Worm (Caenorhabditis elegans) whole organism, young adult: Measurements from ENCODE around the gene F18A12.7.

Experiments
- B0019.2 ChIP-seq: fragments of 200-800 bp; sonication (Bioruptor generic); conservative IDR thresholded peaks from 2 replicates; pipeline ENCODE4 v1.3.6; 2022; ENCODE audit warnings: missing genetic modification reagents, missing genetic modification characterization, missing compliant biosample characterization
- B0336.3 ChIP-seq: fragments of 200-800 bp; sonication (Bioruptor generic); IDR thresholded peaks from 2 replicates; pipeline ENCODE4 v1.3.6; 2022; ENCODE audit warnings: missing genetic modification characterization, missing compliant biosample characterization
- D2030.7 ChIP-seq: fragments of 200-800 bp; sonication (Bioruptor generic); IDR thresholded peaks from 2 replicates; pipeline ENCODE4 v1.3.6; 2022; ENCODE audit warnings: missing genetic modification reagents, missing genetic modification characterization, missing compliant biosample characterization
- F22D6.2 ChIP-seq: sonication (generic microtip); optimal IDR thresholded peaks from 2 replicates; lab custom pipeline; 2016; ENCODE audit warnings: mild to moderate bottlenecking, missing genetic modification characterization, missing compliant biosample characterization
- F37B4.10 ChIP-seq: fragments of 200-800 bp; sonication (Bioruptor generic); IDR thresholded peaks from 2 replicates; pipeline ENCODE4 v1.3.6; 2022; ENCODE audit warnings: missing genetic modification characterization, missing compliant biosample characterization
- F52B5.7 ChIP-seq: sonication (generic microtip); optimal IDR thresholded peaks from 2 replicates; lab custom pipeline; 2016; ENCODE audit warnings: mild to moderate bottlenecking, missing genetic modification characterization, missing compliant biosample characterization
- F55B11.4 ChIP-seq: sonication (generic microtip); optimal IDR thresholded peaks from 2 replicates; lab custom pipeline; 2016; ENCODE audit warnings: missing compliant biosample characterization, missing genetic modification characterization, borderline replicate concordance; ENCODE audit not compliant: insufficient read depth
- K11D2.4 ChIP-seq: fragments of 200-800 bp; sonication (Bioruptor generic); IDR thresholded peaks from 2 replicates; pipeline ENCODE4 v1.3.6; 2022; ENCODE audit warnings: missing genetic modification reagents, missing genetic modification characterization, missing compliant biosample characterization
- K12H6.12 ChIP-seq: fragments of 200-800 bp; sonication (Bioruptor generic); optimal IDR thresholded peaks from 2 replicates; lab custom pipeline; 2018; ENCODE audit warnings: mild to moderate bottlenecking, missing genetic modification characterization, missing compliant biosample characterization
- T26A5.8 ChIP-seq: sonication (generic microtip); optimal IDR thresholded peaks from 2 replicates; lab custom pipeline; 2016; ENCODE audit warnings: missing genetic modification characterization, missing compliant biosample characterization
- Y56A3A.18 ChIP-seq: fragments of 200-800 bp; sonication (Bioruptor generic); IDR thresholded peaks from 2 replicates; pipeline ENCODE4 v1.3.6; 2022; ENCODE audit warnings: missing genetic modification reagents, missing genetic modification characterization, missing compliant biosample characterization
- ama-1 ChIP-seq, 3 experiments: fragments of 150-350 bp in 1 of 3; sonication (generic microtip) in 2 of 3; optimal IDR thresholded peaks; 2 replicates each; lab custom pipeline; 2014 to 2018; ENCODE audit warnings: missing biosample characterization in 2 of 3, missing genetic modification characterization in 2 of 3, missing genetic modification reagents in 2 of 3
- atf-7 ChIP-seq: sonication (generic microtip); optimal IDR thresholded peaks from 2 replicates; lab custom pipeline; 2017; ENCODE audit warnings: mild to moderate bottlenecking, missing genetic modification characterization, missing compliant biosample characterization
- athp-1 ChIP-seq: sonication (generic microtip); optimal IDR thresholded peaks from 2 replicates; lab custom pipeline; 2017; ENCODE audit warnings: mild to moderate bottlenecking, missing genetic modification characterization, missing compliant biosample characterization
- attf-6 ChIP-seq: fragments of 200-800 bp; sonication (Bioruptor generic); IDR thresholded peaks from 2 replicates; pipeline ENCODE4 v1.3.6; 2022; ENCODE audit warnings: missing genetic modification reagents, missing genetic modification characterization, missing compliant biosample characterization
- cebp-2 ChIP-seq: fragments of 200-800 bp; sonication (Bioruptor generic); IDR thresholded peaks from 2 replicates; pipeline ENCODE4 v1.3.6; 2022; ENCODE audit warnings: missing genetic modification characterization, missing compliant biosample characterization
- ceh-100 ChIP-seq: fragments of 200-800 bp; sonication (Bioruptor generic); IDR thresholded peaks from 2 replicates; pipeline ENCODE4 v1.3.6; 2022; ENCODE audit warnings: missing genetic modification reagents, missing genetic modification characterization, missing compliant biosample characterization
- ceh-40 ChIP-seq: fragments of 200-800 bp; sonication (Bioruptor generic); IDR thresholded peaks from 2 replicates; pipeline ENCODE4 v1.3.6; 2022; ENCODE audit warnings: missing genetic modification characterization, missing compliant biosample characterization
- dpl-1 ChIP-seq: fragments of 150-350 bp; optimal IDR thresholded peaks from 2 replicates; lab custom pipeline; 2014; ENCODE audit warnings: missing biosample characterization, missing genetic modification reagents, missing genetic modification characterization
- egl-44 ChIP-seq: fragments of 200-800 bp; sonication (Bioruptor generic); IDR thresholded peaks from 2 replicates; pipeline ENCODE4 v1.3.6; 2022; ENCODE audit warnings: missing genetic modification reagents, missing genetic modification characterization, missing compliant biosample characterization
- ekl-4 ChIP-seq: fragments of 200-800 bp; sonication (Bioruptor generic); IDR thresholded peaks from 2 replicates; pipeline ENCODE4 v1.3.6; 2022; ENCODE audit warnings: missing genetic modification reagents, missing genetic modification characterization, missing compliant biosample characterization
- him-1 ChIP-seq: sonication (generic microtip); optimal IDR thresholded peaks from 2 replicates; lab custom pipeline; 2016; ENCODE audit warnings: missing genotype, missing genetic modification reagents, missing genetic modification characterization, missing compliant biosample characterization
- hlh-12 ChIP-seq: sonication (generic microtip); optimal IDR thresholded peaks from 2 replicates; lab custom pipeline; 2016; ENCODE audit warnings: missing genetic modification characterization, missing compliant biosample characterization
- hrde-1 ChIP-seq: sonication (generic microtip); optimal IDR thresholded peaks from 2 replicates; lab custom pipeline; 2016; ENCODE audit warnings: missing genetic modification characterization, mild to moderate bottlenecking, missing compliant biosample characterization, moderate library complexity, missing genotype, missing genetic modification reagents, borderline replicate concordance
- lag-1 ChIP-seq: fragments of 200-800 bp; sonication (Bioruptor generic); IDR thresholded peaks from 2 replicates; pipeline ENCODE4 v1.3.6; 2022; ENCODE audit warnings: missing genetic modification reagents, missing genetic modification characterization, missing compliant biosample characterization
- let-526 ChIP-seq: fragments of 200-800 bp; sonication (Bioruptor generic); IDR thresholded peaks from 2 replicates; pipeline ENCODE4 v1.3.6; 2022; ENCODE audit warnings: missing genetic modification reagents, missing genetic modification characterization, missing compliant biosample characterization
- let-607 ChIP-seq, 2 experiments: fragments of 200-800 bp in 1 of 2; sonication (Bioruptor generic) in 1 of 2; sonication (generic microtip) in 1 of 2; optimal IDR thresholded peaks; 2 replicates each; lab custom pipeline; 2016 to 2018; ENCODE audit warnings: mild to moderate bottlenecking in 2 of 2, missing compliant biosample characterization in 2 of 2, missing genetic modification characterization in 2 of 2, moderate library complexity in 2 of 2, missing genotype in 1 of 2
- lin-35 ChIP-seq, 3 experiments: fragments of 150-350 bp in 2 of 3; sonication (generic microtip) in 1 of 3; optimal IDR thresholded peaks; 2 replicates each; lab custom pipeline; 2014 to 2018; ENCODE audit warnings: missing biosample characterization in 3 of 3, missing genetic modification characterization in 3 of 3, missing genetic modification reagents in 3 of 3
- lin-40 ChIP-seq: sonication (generic microtip); optimal IDR thresholded peaks from 2 replicates; lab custom pipeline; 2016; ENCODE audit warnings: missing genetic modification characterization, mild to moderate bottlenecking, missing compliant biosample characterization, missing genotype, missing genetic modification reagents
- lsl-1 ChIP-seq: fragments of 200-800 bp; sonication (Bioruptor generic); optimal IDR thresholded peaks from 2 replicates; lab custom pipeline; 2018; ENCODE audit warnings: mild to moderate bottlenecking, missing genetic modification characterization, moderate library complexity, missing compliant biosample characterization
- lsy-27 ChIP-seq: sonication (generic microtip); optimal IDR thresholded peaks from 2 replicates; lab custom pipeline; 2017; ENCODE audit warnings: missing genetic modification characterization, mild to moderate bottlenecking, missing compliant biosample characterization, antibody characterized with exemption, missing genotype, borderline replicate concordance; ENCODE audit not compliant: insufficient read depth
- madf-3 ChIP-seq: fragments of 200-800 bp; sonication (Bioruptor generic); IDR thresholded peaks from 2 replicates; pipeline ENCODE4 v1.3.6; 2022; ENCODE audit warnings: missing genetic modification reagents, missing genetic modification characterization, missing compliant biosample characterization
- mel-28 ChIP-seq: sonication (generic microtip); optimal IDR thresholded peaks from 2 replicates; lab custom pipeline; 2016; ENCODE audit warnings: borderline replicate concordance, mild to moderate bottlenecking, missing genetic modification characterization, missing compliant biosample characterization
- mes-4 ChIP-seq: sonication (generic microtip); optimal IDR thresholded peaks from 2 replicates; lab custom pipeline; 2016; ENCODE audit warnings: missing genotype, missing genetic modification characterization, missing compliant biosample characterization
- mxl-1 ChIP-seq: sonication (generic microtip); optimal IDR thresholded peaks from 2 replicates; lab custom pipeline; 2016; ENCODE audit warnings: missing genetic modification characterization, missing compliant biosample characterization
- nfya-2 ChIP-seq: fragments of 200-800 bp; sonication (Bioruptor generic); IDR thresholded peaks from 2 replicates; pipeline ENCODE4 v1.3.6; 2022; ENCODE audit warnings: missing genetic modification reagents, missing genetic modification characterization, missing compliant biosample characterization
- nhr-90 ChIP-seq: sonication (generic microtip); optimal IDR thresholded peaks from 2 replicates; lab custom pipeline; 2016; ENCODE audit warnings: missing genotype, mild to moderate bottlenecking, missing genetic modification characterization, missing compliant biosample characterization
- snpc-1.1 ChIP-seq: sonication (generic microtip); optimal IDR thresholded peaks from 2 replicates; lab custom pipeline; 2017; ENCODE audit warnings: missing genetic modification characterization, mild to moderate bottlenecking, missing compliant biosample characterization, antibody characterized with exemption, moderate library complexity, missing genotype, missing genetic modification reagents; ENCODE audit not compliant: insufficient read depth
- snpc-1.3 ChIP-seq: sonication (generic microtip); optimal IDR thresholded peaks from 2 replicates; lab custom pipeline; 2017; ENCODE audit warnings: missing genetic modification characterization, mild to moderate bottlenecking, missing compliant biosample characterization, antibody characterized with exemption, moderate library complexity, missing genotype, missing genetic modification reagents; ENCODE audit not compliant: insufficient read depth
- somi-1 ChIP-seq: fragments of 200-800 bp; sonication (Bioruptor generic); optimal IDR thresholded peaks from 2 replicates; lab custom pipeline; 2018; ENCODE audit warnings: mild to moderate bottlenecking, missing genetic modification characterization, missing compliant biosample characterization
- tlf-1 ChIP-seq: fragments of 200-800 bp; sonication (Bioruptor generic); optimal IDR thresholded peaks from 2 replicates; lab custom pipeline; 2018; ENCODE audit warnings: mild to moderate bottlenecking, missing genetic modification characterization, missing compliant biosample characterization
- unc-130 ChIP-seq: sonication (generic microtip); optimal IDR thresholded peaks from 2 replicates; lab custom pipeline; 2016; ENCODE audit warnings: missing genetic modification reagents, missing genetic modification characterization, missing compliant biosample characterization
- unc-62 ChIP-seq: fragments of 150-350 bp; optimal IDR thresholded peaks from 2 replicates; lab custom pipeline; 2014; ENCODE audit warnings: missing biosample characterization, missing genetic modification reagents, missing genetic modification characterization
- zfh-2 ChIP-seq: fragments of 200-800 bp; sonication (Bioruptor generic); conservative IDR thresholded peaks from 2 replicates; pipeline ENCODE4 v1.3.6; 2022; ENCODE audit warnings: missing genetic modification reagents, missing genetic modification characterization, missing compliant biosample characterization
- ztf-26 ChIP-seq: sonication (generic microtip); optimal IDR thresholded peaks from 2 replicates; lab custom pipeline; 2017; ENCODE audit warnings: missing genetic modification characterization, missing compliant biosample characterization
- ztf-3 ChIP-seq: fragments of 200-800 bp; sonication (Bioruptor generic); optimal IDR thresholded peaks from 2 replicates; lab custom pipeline; 2018; ENCODE audit warnings: mild to moderate bottlenecking, missing genetic modification characterization, missing compliant biosample characterization
- ztf-6 ChIP-seq: fragments of 200-800 bp; sonication (Bioruptor generic); IDR thresholded peaks from 2 replicates; pipeline ENCODE4 v1.3.6; 2022; ENCODE audit warnings: missing genetic modification reagents, missing genetic modification characterization, missing compliant biosample characterization

The F18A12.7 gene

DNA sequence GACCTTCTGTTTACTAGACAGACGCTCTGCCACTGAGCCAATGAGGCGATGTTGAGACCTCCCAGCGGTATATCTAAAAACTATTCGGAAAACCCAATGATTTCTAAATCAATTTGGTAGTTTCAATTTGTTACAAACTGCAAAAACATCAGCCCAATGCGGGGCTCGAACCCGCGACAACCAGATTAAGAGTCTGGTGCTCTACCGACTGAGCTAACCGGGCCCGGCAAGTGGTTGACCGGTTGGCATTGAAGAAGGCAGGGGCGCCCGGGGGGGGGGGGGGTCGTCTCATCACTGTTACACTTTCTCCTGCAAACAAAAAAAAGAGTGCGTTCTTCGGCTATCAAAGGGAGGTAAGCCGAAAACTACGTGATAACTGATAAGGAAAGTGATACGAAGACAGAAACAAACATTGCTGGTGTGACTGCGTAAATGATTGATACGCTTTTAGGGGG is 25.0 kb upstream of the F18A12.7 start (continued):
- no peak for TF ChIP-seq F37B4.10 (GFP tag; lab: Robert Waterston, UW)
- TF ChIP-seq unc-62 (GFP tag; lab: Kevin White, UChicago): no peak
- peak; percentile 76; the same call in 1 of the 2 replicates for TF ChIP-seq ceh-40 (GFP tag; lab: Robert Waterston, UW)
- peak; percentile 68 for TF ChIP-seq somi-1 (GFP tag; lab: Kevin White, UChicago)
- 0 out of 2 replicates have a peak, but pooled peaks have one; percentile 39 for TF ChIP-seq attf-6 (GFP tag; lab: Robert Waterston, UW)
- peak; percentile 92 for TF ChIP-seq zfh-2
- peak; percentile 57 for TF ChIP-seq ztf-3 (GFP tag; lab: Kevin White, UChicago)
- TF ChIP-seq K12H6.12: peak; percentile 44
- TF ChIP-seq nfya-2 (GFP tag; lab: Robert Waterston, UW): no peak
- no peak for TF ChIP-seq dpl-1
- peak; percentile 81; the same call in 1 of the 2 replicates for TF ChIP-seq egl-44 (GFP tag; lab: Robert Waterston, UW)
- peak; percentile 52 for TF ChIP-seq T26A5.8 (tag; lab: Kevin White, UChicago)
- no peak for TF ChIP-seq madf-3 (GFP tag; lab: Robert Waterston, UW)
- 0 out of 2 replicates have a peak, but pooled peaks have one; percentile 46 for TF ChIP-seq cebp-2 (GFP tag; lab: Robert Waterston, UW)
- no peak for TF ChIP-seq lin-40 (tag; lab: Kevin White, UChicago)
- peak; percentile 40 for TF ChIP-seq mes-4 (tag; lab: Kevin White, UChicago)
- TF ChIP-seq let-526 (GFP tag; lab: Robert Waterston, UW): peak; percentile 40; the same call in 1 of the 2 replicates
- peak; percentile 87 for TF ChIP-seq Y56A3A.18 (GFP tag; lab: Robert Waterston, UW)
- no peak for TF ChIP-seq ztf-6 (GFP tag; lab: Robert Waterston, UW)
- no peak for TF ChIP-seq lsy-27 (tag; lab: Kevin White, UChicago)
- TF ChIP-seq ama-1 (optimal IDR thresholded peaks at IDR 0.05; lab: Kevin White, UChicago): no peak
- peak in 1 of 2 experiments; percentile 65 for TF ChIP-seq ama-1 (GFP tag; optimal IDR thresholded peaks at IDR 0.05; lab: Kevin White, UChicago)
- peak; percentile 25 to 54 for TF ChIP-seq let-607 (tag; optimal IDR thresholded peaks at IDR 0.05; lab: Kevin White, UChicago)
- TF ChIP-seq D2030.7: peak; percentile 86
- TF ChIP-seq ztf-26 (tag; lab: Kevin White, UChicago): peak; percentile 84
- no peak for TF ChIP-seq F55B11.4 (tag; lab: Kevin White, UChicago)
- no peak for TF ChIP-seq K11D2.4
- peak; percentile 84; the same call in 1 of the 2 replicates for TF ChIP-seq B0336.3
- TF ChIP-seq ceh-100 (GFP tag; lab: Robert Waterston, UW): peak; percentile 57; the same call in 1 of the 2 replicates
- TF ChIP-seq ekl-4 (GFP tag; lab: Robert Waterston, UW): peak; percentile 75
- peak; percentile 19 for TF ChIP-seq unc-130 (GFP tag; lab: Kevin White, UChicago)
- peak; percentile 8 for TF ChIP-seq F52B5.7
- peak; percentile 58 for TF ChIP-seq mxl-1 (tag; lab: Kevin White, UChicago)
- no peak for TF ChIP-seq hlh-12
- TF ChIP-seq snpc-1.3 (tag; lab: Kevin White, UChicago): peak; percentile 52
- TF ChIP-seq tlf-1 (GFP tag; lab: Kevin White, UChicago): peak; percentile 27
- peak in 1 of 3 experiments; percentile 39 for TF ChIP-seq lin-35 (GFP tag; optimal IDR thresholded peaks at IDR 0.05; lab: Kevin White, UChicago)
- peak; percentile 51 for TF ChIP-seq hrde-1
- peak; percentile 92 for TF ChIP-seq nhr-90 (tag; lab: Kevin White, UChicago)
- peak; percentile 7 for TF ChIP-seq snpc-1.1 (tag; lab: Kevin White, UChicago)
- TF ChIP-seq F22D6.2: no peak
- TF ChIP-seq B0019.2 (GFP tag; lab: Robert Waterston, UW): peak; percentile 49; the same call in 1 of the 2 replicates
- TF ChIP-seq mel-28 (tag; lab: Kevin White, UChicago): no peak
- TF ChIP-seq athp-1 (tag; lab: Kevin White, UChicago): peak; percentile 74
- peak; percentile 93 for TF ChIP-seq him-1 (tag; lab: Kevin White, UChicago)
- TF ChIP-seq lsl-1: peak; percentile 65
- no peak for TF ChIP-seq lag-1 (GFP tag; lab: Robert Waterston, UW)
- peak; percentile 75 for TF ChIP-seq atf-7
